Worm (Caenorhabditis elegans): ENCODE measurements around the gene C03F11.4.

The C03F11.4 gene

DNA sequence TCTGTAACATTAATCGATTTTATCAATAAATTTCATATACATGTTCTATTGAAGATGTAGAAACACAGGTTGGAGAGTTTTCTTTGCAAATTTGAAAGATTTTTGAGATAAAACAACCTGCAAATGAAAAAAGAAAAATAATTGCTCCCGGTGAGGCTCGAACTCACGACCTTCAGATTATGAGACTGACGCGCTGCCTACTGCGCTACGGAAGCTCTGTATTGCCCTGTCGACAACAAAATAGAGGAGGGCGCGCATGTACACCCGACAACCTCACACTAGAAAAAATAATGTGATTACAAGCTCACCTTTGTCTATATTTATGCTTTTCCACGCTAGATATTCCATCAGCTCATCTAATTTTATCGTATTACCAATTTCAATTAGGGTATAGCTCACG lies 1.0 kb upstream of the C03F11.4 start (continued):
- TF ChIP-seq lsy-27 (tag; optimal IDR thresholded peaks at IDR 0.05; ENCODE audit: borderline replicate concordance, insufficient read depth) (no peak), nfya-1 (tag; optimal IDR thresholded peaks at IDR 0.05; ENCODE audit: borderline replicate concordance, insufficient read depth) (no peak), zim-3 (tag; optimal IDR thresholded peaks at IDR 0.05) (no peak), ztf-26 (tag; optimal IDR thresholded peaks at IDR 0.05) (no peak), nhr-179 (tag; optimal IDR thresholded peaks at IDR 0.05) (no peak), F33H1.4 (GFP tag; IDR thresholded peaks at IDR 0.05) (no peak), F39B2.1 (GFP tag; IDR thresholded peaks at IDR 0.05) (no peak), athp-1 (tag; optimal IDR thresholded peaks at IDR 0.05) (no peak), F52B5.7 (tag; optimal IDR thresholded peaks at IDR 0.05) (no peak), tlf-1 (GFP tag; optimal IDR thresholded peaks at IDR 0.05) (no peak), hsf-1 (GFP tag; IDR thresholded peaks at IDR 0.05) (no peak), snpc-3.4 (tag; optimal IDR thresholded peaks at IDR 0.05) (peak; percentile 47), unc-62 (GFP tag; optimal IDR thresholded peaks at IDR 0.05) (no peak), lsl-1 (GFP tag; optimal IDR thresholded peaks at IDR 0.05) (no peak), tbp1 (GFP tag; optimal IDR thresholded peaks at IDR 0.05) (peak; percentile 92), cebp-1 (GFP tag; IDR thresholded peaks at IDR 0.05) (no peak), cebp-1 (tag; optimal IDR thresholded peaks at IDR 0.05) (no peak), lin-26 (GFP tag; IDR thresholded peaks at IDR 0.05) (peak; percentile 78), attf-3 (GFP tag; conservative IDR thresholded peaks at IDR 0.05) (no peak), bed-1 (GFP tag; IDR thresholded peaks at IDR 0.05) (no peak), K12H6.12 (tag; optimal IDR thresholded peaks at IDR 0.05) (no peak), mcd-1 (GFP tag; IDR thresholded peaks at IDR 0.05) (peak; percentile 48), snpc-4 (GFP tag; optimal IDR thresholded peaks at IDR 0.05) (peak; percentile 28), snpc-4 (tag; optimal IDR thresholded peaks at IDR 0.05) (peak in 2 of 4 experiments; percentile 41 to 68), aptf-3 (GFP tag; IDR thresholded peaks at IDR 0.05) (0 out of 2 replicates have a peak, but pooled peaks have one; percentile 48), ceh-27 (GFP tag; optimal IDR thresholded peaks at IDR 0.05) (no peak), Y53F4B.3 (GFP tag; IDR thresholded peaks at IDR 0.05) (no peak), C06A6.2 (GFP tag; conservative IDR thresholded peaks at IDR 0.05) (no peak), Y56A3A.18 (GFP tag; IDR thresholded peaks at IDR 0.05) (no peak), him-1 (tag; optimal IDR thresholded peaks at IDR 0.05) (peak; percentile 92), atf-7 (tag; optimal IDR thresholded peaks at IDR 0.05) (peak; percentile 7), B0261.1 (tag; optimal IDR thresholded peaks at IDR 0.05) (peak; percentile 91), Y67H2A.10 (GFP tag; conservative IDR thresholded peaks at IDR 0.05) (no peak)

ce11 chrX:5400524-5400923 lies 5.7 kb downstream of the C03F11.4 start, which contains the start of gene scav-1:
Gene scav-1, minus strand, starts transcription at chrX:5400584.
- peak; percentile 51 for TF ChIP-seq ets-4 (GFP tag; optimal IDR thresholded peaks at IDR 0.05)
- TF ChIP-seq dox-1 (GFP tag; IDR thresholded peaks at IDR 0.05), result peak; percentile 41; the same call in 1 of the 2 replicates
- no peak for TF ChIP-seq repo-1 (tag; optimal IDR thresholded peaks at IDR 0.05)
- TF ChIP-seq let-607 (tag; optimal IDR thresholded peaks at IDR 0.05), result peak; percentile 57 to 85
- no peak for TF ChIP-seq die-1 (tag; optimal IDR thresholded peaks at IDR 0.05)
- TF ChIP-seq F23B12.7 (tag; optimal IDR thresholded peaks at IDR 0.05; ENCODE audit: insufficient read depth), result peak; percentile 7
- TF ChIP-seq nhr-80 (tag; optimal IDR thresholded peaks at IDR 0.05), result peak; percentile 95
- TF ChIP-seq pbrm-1 (GFP tag; IDR thresholded peaks at IDR 0.05), result no peak
